Worm (Caenorhabditis elegans) whole organism, midembryonic: ENCODE results near the gene F21H7.5.

Experiments used
- T22C8.4 ChIP-seq: fragments of 200-800 bp; sonication (Bioruptor generic); IDR thresholded peaks from 2 replicates; pipeline ENCODE4 v1.3.6; 2022; ENCODE audit warnings: missing genetic modification characterization, missing compliant biosample characterization
- cog-1 ChIP-seq: sonication (generic microtip); optimal IDR thresholded peaks from 2 replicates; lab custom pipeline; 2016; ENCODE audit warnings: missing genetic modification characterization, missing compliant biosample characterization
- flt-1 ChIP-seq: fragments of 200-800 bp; sonication (Bioruptor generic); IDR thresholded peaks from 2 replicates; pipeline ENCODE4 v1.3.6; 2022; ENCODE audit warnings: missing genetic modification characterization, missing compliant biosample characterization
- klf-2 ChIP-seq: fragments of 200-800 bp; sonication (Bioruptor generic); conservative IDR thresholded peaks from 2 replicates; pipeline ENCODE4 v1.3.6; 2022; ENCODE audit warnings: missing genetic modification reagents, missing genetic modification characterization, missing compliant biosample characterization
- med-1 ChIP-seq: sonication (generic microtip); optimal IDR thresholded peaks from 2 replicates; lab custom pipeline; 2017; ENCODE audit warnings: missing genetic modification characterization, mild to moderate bottlenecking, missing compliant biosample characterization, antibody characterized with exemption, missing genetic modification reagents; ENCODE audit not compliant: insufficient read depth
- ref-1 ChIP-seq: fragments of 200-800 bp; sonication (Bioruptor generic); conservative IDR thresholded peaks from 2 replicates; pipeline ENCODE4 v1.3.6; 2022; ENCODE audit warnings: missing genetic modification reagents, missing genetic modification characterization, missing compliant biosample characterization
- tab-1 ChIP-seq: fragments of 200-800 bp; sonication (Bioruptor generic); IDR thresholded peaks from 2 replicates; pipeline ENCODE4 v1.3.6; 2022; ENCODE audit warnings: missing genetic modification characterization, missing compliant biosample characterization
- ztf-23 ChIP-seq: fragments of 200-800 bp; sonication (Bioruptor generic); IDR thresholded peaks from 2 replicates; pipeline ENCODE4 v1.3.6; 2022; ENCODE audit warnings: missing genetic modification reagents, missing genetic modification characterization, missing compliant biosample characterization

DNA sequence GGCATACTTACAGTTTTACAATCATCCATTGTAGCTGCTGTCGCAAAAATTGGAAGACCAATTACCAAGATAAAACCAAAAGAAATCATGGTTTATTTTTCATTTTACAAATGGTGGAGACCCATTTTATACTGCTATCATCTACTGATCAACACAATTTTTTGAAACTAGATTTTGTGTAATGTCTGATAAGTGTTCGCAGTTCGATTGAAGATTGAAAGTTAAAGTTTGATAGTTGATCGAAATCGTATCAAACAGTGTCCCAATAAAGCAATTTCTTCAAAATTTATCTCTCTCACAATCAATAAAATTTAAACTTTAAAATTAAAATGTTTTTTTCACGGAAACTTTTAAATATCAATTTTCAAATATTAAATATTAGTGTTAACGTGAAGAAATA, 33.8 kb downstream of the F21H7.5 start, which contains the start of gene T13F3.6:
- TF ChIP-seq ztf-23 (no peak), cog-1 (tag; lab: Kevin White, UChicago) (no peak), klf-2 (GFP tag; lab: Robert Waterston, UW) (no peak), med-1 (no peak), flt-1 (GFP tag; lab: Robert Waterston, UW) (no peak), tab-1 (GFP tag; lab: Robert Waterston, UW) (no peak), T22C8.4 (no peak), ref-1 (GFP tag; lab: Robert Waterston, UW) (no peak)
